Worm (Caenorhabditis elegans): Measurements from ENCODE around the gene zhit-3.

The zhit-3 gene

ce11 chrV:10247673-10248239, 35.8 kb upstream of the zhit-3 start:
- TF ChIP-seq ZK337.2 (GFP tag; IDR thresholded peaks at IDR 0.05) (no peak), hlh-30 (tag; optimal IDR thresholded peaks at IDR 0.05; ENCODE audit: insufficient read depth) (peak; percentile 51), egl-27 (tag; optimal IDR thresholded peaks at IDR 0.05) (no peak), dve-1 (tag; optimal IDR thresholded peaks at IDR 0.05; ENCODE audit: insufficient read depth) (peak; percentile 6), lsy-2 (tag; optimal IDR thresholded peaks at IDR 0.05) (peak in 1 of 2 experiments; percentile 25), T26A8.4 (GFP tag; IDR thresholded peaks at IDR 0.05) (no peak), aha-1 (tag) (peak; percentile 56), nhr-28 (tag; optimal IDR thresholded peaks at IDR 0.05) (peak; percentile 13), dmd-6 (GFP tag; IDR thresholded peaks at IDR 0.05) (no peak), aly-2 (tag; optimal IDR thresholded peaks at IDR 0.05) (no peak), F10B5.3 (tag; optimal IDR thresholded peaks at IDR 0.05) (no peak), zfp-3 (GFP tag; conservative IDR thresholded peaks at IDR 0.05) (no peak), lin-13 (GFP tag; optimal IDR thresholded peaks at IDR 0.05) (no peak), unc-62 (GFP tag; optimal IDR thresholded peaks at IDR 0.05 in 1 of 2) (peak in 1 of 2 experiments; percentile 81), unc-62 (tag; optimal IDR thresholded peaks at IDR 0.05) (no peak), ama-1 (optimal IDR thresholded peaks at IDR 0.05) (peak; percentile 23), mxl-2 (GFP tag; conservative IDR thresholded peaks at IDR 0.05) (no peak)

ce11 chrV:10246967-10247366, 35.0 kb upstream of the zhit-3 start:
- TF ChIP-seq php-3 (GFP tag; IDR thresholded peaks at IDR 0.05), result no peak; the same call in 1 of the 2 replicates
- TF ChIP-seq ztf-7 (tag; optimal IDR thresholded peaks at IDR 0.05), result no peak
- no peak for TF ChIP-seq lin-1 (GFP tag; IDR thresholded peaks at IDR 0.05)
- no peak for TF ChIP-seq zip-2 (tag; optimal IDR thresholded peaks at IDR 0.05)
- TF ChIP-seq dve-1 (tag; optimal IDR thresholded peaks at IDR 0.05; ENCODE audit: insufficient read depth), result peak; percentile 15
- no peak for TF ChIP-seq tra-1 (GFP tag; IDR thresholded peaks at IDR 0.05)
- TF ChIP-seq F49E8.2 (tag; optimal IDR thresholded peaks at IDR 0.05; ENCODE audit: borderline replicate concordance), result no peak
- TF ChIP-seq ZK546.5 (tag; optimal IDR thresholded peaks at IDR 0.05), result no peak
- TF ChIP-seq F26F4.8 (GFP tag; conservative IDR thresholded peaks at IDR 0.05), result no peak
- peak; percentile 39 for TF ChIP-seq mes-2 (tag; optimal IDR thresholded peaks at IDR 0.05; ENCODE audit: poor library complexity, severe bottlenecking)
- TF ChIP-seq nhr-237 (tag; optimal IDR thresholded peaks at IDR 0.05), result no peak
- TF ChIP-seq vab-7 (GFP tag; IDR thresholded peaks at IDR 0.05), result no peak
- peak; percentile 85 for TF ChIP-seq madf-9 (GFP tag; conservative IDR thresholded peaks at IDR 0.05)
- TF ChIP-seq ama-1 (optimal IDR thresholded peaks at IDR 0.05), result peak; percentile 1
- TF ChIP-seq daf-16 (GFP tag; optimal IDR thresholded peaks at IDR 0.05), result peak in 1 of 2 experiments; percentile 32
- peak; percentile 84 for TF ChIP-seq daf-16 (tag; optimal IDR thresholded peaks at IDR 0.05)
- TF ChIP-seq daf-8 (GFP tag; IDR thresholded peaks at IDR 0.05), result no peak
- no peak for TF ChIP-seq daf-19 (GFP tag; conservative IDR thresholded peaks at IDR 0.05)
- TF ChIP-seq mdl-1 (tag; optimal IDR thresholded peaks at IDR 0.05), result peak; percentile 14 to 81
- TF ChIP-seq Y75B8A.6 (GFP tag; IDR thresholded peaks at IDR 0.05), result no peak
- TF ChIP-seq hlh-30 (tag; optimal IDR thresholded peaks at IDR 0.05; ENCODE audit: insufficient read depth), result peak; percentile 78
- no peak for TF ChIP-seq mep-1 (tag; optimal IDR thresholded peaks at IDR 0.05)
- no peak for TF ChIP-seq T20F7.1 (GFP tag; optimal IDR thresholded peaks at IDR 0.05)
- TF ChIP-seq set-16 (GFP tag; IDR thresholded peaks at IDR 0.05), result peak; percentile 52
- no peak for TF ChIP-seq daf-12 (tag; optimal IDR thresholded peaks at IDR 0.05)
- TF ChIP-seq pha-4 (GFP tag; IDR thresholded peaks at IDR 0.05), result no peak
- no peak for TF ChIP-seq pha-4 (tag; optimal IDR thresholded peaks at IDR 0.05)
- TF ChIP-seq saeg-2 (GFP tag; IDR thresholded peaks at IDR 0.05), result no peak
- no peak for TF ChIP-seq ceh-62 (tag; optimal IDR thresholded peaks at IDR 0.05)
- TF ChIP-seq nhr-42 (GFP tag; IDR thresholded peaks at IDR 0.05), result no peak
- no peak for TF ChIP-seq R02D3.7 (tag; optimal IDR thresholded peaks at IDR 0.05)
- TF ChIP-seq hif-1 (tag; optimal IDR thresholded peaks at IDR 0.05), result peak in 1 of 2 experiments; percentile 68
- no peak for TF ChIP-seq spr-3 (GFP tag; optimal IDR thresholded peaks at IDR 0.05)
- TF ChIP-seq ztf-11 (tag; optimal IDR thresholded peaks at IDR 0.05), result no peak
- no peak for TF ChIP-seq ZK337.2 (GFP tag; IDR thresholded peaks at IDR 0.05)
- TF ChIP-seq lin-39 (tag; optimal IDR thresholded peaks at IDR 0.05), result no peak
- TF ChIP-seq F44E2.7 (GFP tag; IDR thresholded peaks at IDR 0.05), result no peak
- peak; percentile 65 for TF ChIP-seq hlh-11 (tag; optimal IDR thresholded peaks at IDR 0.05)

All from whole organism, L4 larva.